Worm (Caenorhabditis elegans): ENCODE data around the gene ZC190.2.

ZC190.2 gene

DNA sequence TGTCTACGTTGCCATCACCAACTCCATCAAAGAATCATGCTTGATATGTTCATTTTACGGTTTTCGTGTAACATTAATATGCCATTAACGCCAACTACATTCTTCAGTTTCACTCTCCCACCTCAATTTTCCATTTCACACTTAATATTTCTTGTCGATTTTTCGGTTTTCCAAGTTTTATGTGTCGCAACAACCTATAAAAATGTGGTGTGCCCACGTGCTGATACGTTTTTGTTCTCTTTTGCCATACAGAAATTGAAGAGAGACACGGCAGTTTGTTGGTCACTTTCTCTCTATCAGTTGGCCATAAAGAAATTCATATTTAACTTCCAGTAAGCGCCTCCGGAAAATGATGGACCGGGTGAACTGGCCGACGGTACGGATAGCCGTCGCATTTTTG, 1.6 kb downstream of the ZC190.2 start, which contains the start of gene cln-3.3:
Gene cln-3.3 (plus strand): TSS at position 334 of the 400 bp plus-strand sequence.
- peak in 1 of 2 experiments; percentile 42 for TF ChIP-seq mdl-1 (tag; optimal IDR thresholded peaks at IDR 0.05)
- TF ChIP-seq daf-16 (GFP tag; optimal IDR thresholded peaks at IDR 0.05) = no peak
- TF ChIP-seq daf-16 (tag; optimal IDR thresholded peaks at IDR 0.05) = peak; percentile 67
- peak; percentile 66 for TF ChIP-seq pqm-1 (tag; optimal IDR thresholded peaks at IDR 0.05)
- TF ChIP-seq mdt-29 (GFP tag; IDR thresholded peaks at IDR 0.05) = no peak
- peak; percentile 93 for TF ChIP-seq php-3 (GFP tag; IDR thresholded peaks at IDR 0.05)
- peak; percentile 58 for TF ChIP-seq mxl-3 (GFP tag; optimal IDR thresholded peaks at IDR 0.05)

ce11 chrV:8683787-8684186, 2.6 kb downstream of the ZC190.2 start:
- TF ChIP-seq R02D3.7 (tag; optimal IDR thresholded peaks at IDR 0.05) (no peak), F37D6.2 (tag; optimal IDR thresholded peaks at IDR 0.05) (no peak), D1046.2 (GFP tag; IDR thresholded peaks at IDR 0.05) (no peak), egl-27 (tag; optimal IDR thresholded peaks at IDR 0.05) (no peak), gei-8 (GFP tag; optimal IDR thresholded peaks at IDR 0.05) (no peak), ZK337.2 (GFP tag; IDR thresholded peaks at IDR 0.05) (no peak), ZK546.5 (tag; optimal IDR thresholded peaks at IDR 0.05) (no peak), F44E2.7 (GFP tag; IDR thresholded peaks at IDR 0.05) (no peak), nhr-237 (tag; optimal IDR thresholded peaks at IDR 0.05) (no peak), F10B5.3 (tag; optimal IDR thresholded peaks at IDR 0.05) (no peak), spr-1 (tag; optimal IDR thresholded peaks at IDR 0.05) (no peak), T26A8.4 (GFP tag; IDR thresholded peaks at IDR 0.05) (no peak), nhr-28 (tag; optimal IDR thresholded peaks at IDR 0.05) (no peak), nhr-42 (GFP tag; IDR thresholded peaks at IDR 0.05) (no peak), pqm-1 (tag; optimal IDR thresholded peaks at IDR 0.05) (no peak), dve-1 (tag; optimal IDR thresholded peaks at IDR 0.05; ENCODE audit: insufficient read depth) (no peak), nhr-11 (tag; optimal IDR thresholded peaks at IDR 0.05) (no peak), nhr-6 (tag; optimal IDR thresholded peaks at IDR 0.05) (no peak)

ce11 chrV:8686764-8687163, 5.6 kb downstream of the ZC190.2 start, which contains the start of gene ZC190.7:
ZC190.7 (minus strand) TSS chrV:8686864.
- no peak for TF ChIP-seq gei-8 (GFP tag; optimal IDR thresholded peaks at IDR 0.05)
- no peak for TF ChIP-seq mxl-2 (GFP tag; conservative IDR thresholded peaks at IDR 0.05)
- no peak for TF ChIP-seq lin-15B (tag; optimal IDR thresholded peaks at IDR 0.05)
- TF ChIP-seq nhr-25 (tag; optimal IDR thresholded peaks at IDR 0.05; ENCODE audit: borderline replicate concordance, insufficient read depth) = no peak
- TF ChIP-seq vab-7 (GFP tag; IDR thresholded peaks at IDR 0.05) = no peak
- TF ChIP-seq fkh-10 (GFP tag; optimal IDR thresholded peaks at IDR 0.05) = no peak
- no peak for TF ChIP-seq nhr-10 (tag; optimal IDR thresholded peaks at IDR 0.05)
- TF ChIP-seq dve-1 (tag; optimal IDR thresholded peaks at IDR 0.05; ENCODE audit: insufficient read depth) = no peak
- no peak for TF ChIP-seq F37D6.2 (tag; optimal IDR thresholded peaks at IDR 0.05)
- no peak for TF ChIP-seq ceh-82 (tag; optimal IDR thresholded peaks at IDR 0.05)
- TF ChIP-seq ctbp-1 (GFP tag; IDR thresholded peaks at IDR 0.05) = no peak
- TF ChIP-seq ceh-28 (tag; optimal IDR thresholded peaks at IDR 0.05) = no peak
- TF ChIP-seq duxl-1 (tag; optimal IDR thresholded peaks at IDR 0.05; ENCODE audit: poor library complexity) = no peak
- TF ChIP-seq aly-2 (tag; optimal IDR thresholded peaks at IDR 0.05) = no peak
- TF ChIP-seq skn-1 (tag; optimal IDR thresholded peaks at IDR 0.05) = no peak
- TF ChIP-seq Y48G9A.11 (GFP tag; IDR thresholded peaks at IDR 0.05) = no peak
- TF ChIP-seq daf-16 (GFP tag; optimal IDR thresholded peaks at IDR 0.05) = no peak
- no peak for TF ChIP-seq daf-16 (tag; optimal IDR thresholded peaks at IDR 0.05)
- no peak for TF ChIP-seq ceh-20 (GFP tag; IDR thresholded peaks at IDR 0.05)
- no peak for TF ChIP-seq F49E8.2 (tag; optimal IDR thresholded peaks at IDR 0.05; ENCODE audit: borderline replicate concordance)
- no peak for TF ChIP-seq nhr-41 (GFP tag; IDR thresholded peaks at IDR 0.05)
